Worm (Caenorhabditis elegans): ENCODE results near the gene Y40H4A.2.

- TF ChIP-seq ces-1 (GFP tag; optimal IDR thresholded peaks at IDR 0.05) (no peak), nhr-76 (tag; optimal IDR thresholded peaks at IDR 0.05) (no peak), zag-1 (tag; optimal IDR thresholded peaks at IDR 0.05) (no peak), aly-2 (tag; optimal IDR thresholded peaks at IDR 0.05) (no peak), dpl-1 (GFP tag; optimal IDR thresholded peaks at IDR 0.05) (no peak), lin-39 (tag; optimal IDR thresholded peaks at IDR 0.05) (no peak), nhr-11 (tag; optimal IDR thresholded peaks at IDR 0.05) (no peak)
Observed at ce11 chrV:14614454-14614853, 29.2 kb upstream of the Y40H4A.2 start.
